Worm (Caenorhabditis elegans): Measurements from ENCODE around the gene mec-3.

The mec-3 gene

ce11 chrIV:10461767-10462166, at the start of gene mec-3:
Gene mec-3 (minus strand): TSS chrIV:10461867.
- TF ChIP-seq nhr-67 (tag; optimal IDR thresholded peaks at IDR 0.05) (no peak), nfya-1 (tag; optimal IDR thresholded peaks at IDR 0.05; ENCODE audit: insufficient read depth) (peak; percentile 10)

ce11 chrIV:10511432-10511831, 49.8 kb upstream of the mec-3 start:
- no peak for TF ChIP-seq elt-1 (tag; optimal IDR thresholded peaks at IDR 0.05)
- TF ChIP-seq elt-3 (tag; optimal IDR thresholded peaks at IDR 0.05), result no peak
- TF ChIP-seq ZK546.5 (tag; optimal IDR thresholded peaks at IDR 0.05), result no peak
- no peak for TF ChIP-seq nhr-28 (tag; optimal IDR thresholded peaks at IDR 0.05)
- TF ChIP-seq nfya-1 (tag; optimal IDR thresholded peaks at IDR 0.05; ENCODE audit: insufficient read depth), result peak; percentile 8
- TF ChIP-seq elt-2 (tag; optimal IDR thresholded peaks at IDR 0.05), result peak; percentile 94
- TF ChIP-seq pha-4 (tag; optimal IDR thresholded peaks at IDR 0.05), result peak; percentile 84
- peak; percentile 77 for TF ChIP-seq jun-1 (tag; optimal IDR thresholded peaks at IDR 0.05)
- TF ChIP-seq pqm-1 (tag; optimal IDR thresholded peaks at IDR 0.05), result peak; percentile 90

ce11 chrIV:10507586-10507985, 45.9 kb upstream of the mec-3 start:
- TF ChIP-seq ceh-82 (tag; optimal IDR thresholded peaks at IDR 0.05) (no peak), nhr-77 (tag; optimal IDR thresholded peaks at IDR 0.05) (no peak), aly-2 (tag; optimal IDR thresholded peaks at IDR 0.05) (no peak), nfya-1 (tag; optimal IDR thresholded peaks at IDR 0.05; ENCODE audit: insufficient read depth) (peak; percentile 55), hmg-11 (tag; optimal IDR thresholded peaks at IDR 0.05) (peak; percentile 5), lin-15B (tag; optimal IDR thresholded peaks at IDR 0.05) (no peak), fkh-10 (GFP tag; optimal IDR thresholded peaks at IDR 0.05) (peak; percentile 86)

ce11 chrIV:10506016-10506415, 44.3 kb upstream of the mec-3 start:
- TF ChIP-seq R02D3.7 (tag; optimal IDR thresholded peaks at IDR 0.05), result no peak
- TF ChIP-seq nhr-43 (tag; optimal IDR thresholded peaks at IDR 0.05; ENCODE audit: poor library complexity, severe bottlenecking), result no peak
- TF ChIP-seq elt-2 (tag; optimal IDR thresholded peaks at IDR 0.05), result peak; percentile 53
- TF ChIP-seq fkh-10 (GFP tag; optimal IDR thresholded peaks at IDR 0.05), result no peak
- TF ChIP-seq pqm-1 (tag; optimal IDR thresholded peaks at IDR 0.05), result peak; percentile 63
- no peak for TF ChIP-seq fos-1 (tag; optimal IDR thresholded peaks at IDR 0.05)
- TF ChIP-seq nfya-1 (tag; optimal IDR thresholded peaks at IDR 0.05; ENCODE audit: insufficient read depth), result peak; percentile 29

- no peak for TF ChIP-seq ceh-82 (tag; optimal IDR thresholded peaks at IDR 0.05)
- TF ChIP-seq nhr-23 (tag; optimal IDR thresholded peaks at IDR 0.05), result no peak
- TF ChIP-seq egl-5 (tag; optimal IDR thresholded peaks at IDR 0.05), result peak; percentile 14
Observed at ce11 chrIV:10505016-10505415, 43.3 kb upstream of the mec-3 start.

ce11 chrIV:10503750-10504232, 42.1 kb upstream of the mec-3 start:
- TF ChIP-seq lsy-12 (tag; optimal IDR thresholded peaks at IDR 0.05) (peak; percentile 23), nhr-12 (tag; optimal IDR thresholded peaks at IDR 0.05) (no peak), aly-2 (tag; optimal IDR thresholded peaks at IDR 0.05) (no peak), pha-4 (tag; optimal IDR thresholded peaks at IDR 0.05) (peak; percentile 84), mml-1 (tag; optimal IDR thresholded peaks at IDR 0.05) (no peak), ceh-28 (tag; optimal IDR thresholded peaks at IDR 0.05) (peak; percentile 81), ama-1 (optimal IDR thresholded peaks at IDR 0.05) (no peak), R02D3.7 (tag; optimal IDR thresholded peaks at IDR 0.05) (no peak), skn-1 (tag; optimal IDR thresholded peaks at IDR 0.05) (peak; percentile 25), tbx-2 (tag; optimal IDR thresholded peaks at IDR 0.05) (peak; percentile 50), daf-12 (tag; optimal IDR thresholded peaks at IDR 0.05) (no peak), nhr-76 (tag; optimal IDR thresholded peaks at IDR 0.05) (no peak), nhr-28 (tag; optimal IDR thresholded peaks at IDR 0.05) (no peak), fkh-10 (GFP tag; optimal IDR thresholded peaks at IDR 0.05) (peak; percentile 90), lin-39 (tag; optimal IDR thresholded peaks at IDR 0.05) (peak; percentile 77), fkh-2 (tag; optimal IDR thresholded peaks at IDR 0.05) (no peak), egl-27 (tag; optimal IDR thresholded peaks at IDR 0.05) (no peak), egl-5 (tag; optimal IDR thresholded peaks at IDR 0.05) (no peak), nhr-67 (tag; optimal IDR thresholded peaks at IDR 0.05) (no peak), unc-39 (tag; optimal IDR thresholded peaks at IDR 0.05) (no peak), fos-1 (tag; optimal IDR thresholded peaks at IDR 0.05) (no peak), nfya-1 (tag; optimal IDR thresholded peaks at IDR 0.05; ENCODE audit: insufficient read depth) (peak; percentile 83), ztf-4 (tag; optimal IDR thresholded peaks at IDR 0.05) (no peak), nhr-77 (tag; optimal IDR thresholded peaks at IDR 0.05) (no peak), elt-1 (tag; optimal IDR thresholded peaks at IDR 0.05) (no peak), hmg-11 (tag; optimal IDR thresholded peaks at IDR 0.05) (peak; percentile 62), unc-62 (GFP tag; optimal IDR thresholded peaks at IDR 0.05) (no peak), nhr-237 (tag; optimal IDR thresholded peaks at IDR 0.05) (no peak), ceh-9 (tag; optimal IDR thresholded peaks at IDR 0.05) (no peak), mdl-1 (tag; optimal IDR thresholded peaks at IDR 0.05) (no peak), snpc-4 (tag; optimal IDR thresholded peaks at IDR 0.05) (peak; percentile 31), elt-2 (tag; optimal IDR thresholded peaks at IDR 0.05) (peak; percentile 41), eor-1 (tag; optimal IDR thresholded peaks at IDR 0.05) (no peak), nhr-23 (tag; optimal IDR thresholded peaks at IDR 0.05) (no peak), pqm-1 (tag; optimal IDR thresholded peaks at IDR 0.05) (no peak)
